Worm (Caenorhabditis elegans): ENCODE data around the gene dpy-7.

The dpy-7 gene

DNA sequence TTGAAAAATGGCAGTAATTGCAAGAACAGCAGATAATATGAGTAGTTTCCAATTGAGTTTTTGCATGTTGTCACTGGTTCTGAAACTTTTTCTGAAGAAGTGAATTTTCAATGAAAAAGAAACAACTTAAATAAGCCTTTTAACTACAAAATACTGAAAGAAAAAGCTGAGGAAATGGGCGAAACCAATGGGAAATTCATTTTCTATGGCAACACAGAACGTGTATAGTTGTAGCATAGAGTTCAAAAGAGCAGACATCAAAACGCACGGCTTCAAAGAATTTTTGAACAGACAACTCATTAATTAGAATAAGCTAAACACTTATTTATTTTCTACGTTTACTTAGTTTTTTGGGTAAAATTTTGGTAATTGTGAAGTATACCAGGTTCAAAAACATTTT lies 44.6 kb downstream of the dpy-7 start, which contains the start of gene F48E3.2:
F48E3.2 (minus strand) TSS at position 101 of the 400 bp plus-strand sequence.
- TF ChIP-seq T22C8.4 (GFP tag; IDR thresholded peaks at IDR 0.05) = no peak
- no peak for TF ChIP-seq flt-1 (GFP tag; IDR thresholded peaks at IDR 0.05)
- no peak for TF ChIP-seq ref-1 (GFP tag; conservative IDR thresholded peaks at IDR 0.05)
- TF ChIP-seq cog-1 (tag; optimal IDR thresholded peaks at IDR 0.05) = no peak
- no peak for TF ChIP-seq med-1 (GFP tag; optimal IDR thresholded peaks at IDR 0.05; ENCODE audit: insufficient read depth)
- no peak for TF ChIP-seq ztf-29 (GFP tag; IDR thresholded peaks at IDR 0.05)
- TF ChIP-seq klf-2 (GFP tag; conservative IDR thresholded peaks at IDR 0.05) = no peak
- no peak for TF ChIP-seq ztf-23 (GFP tag; IDR thresholded peaks at IDR 0.05)
- TF ChIP-seq tab-1 (GFP tag; IDR thresholded peaks at IDR 0.05) = no peak

DNA sequence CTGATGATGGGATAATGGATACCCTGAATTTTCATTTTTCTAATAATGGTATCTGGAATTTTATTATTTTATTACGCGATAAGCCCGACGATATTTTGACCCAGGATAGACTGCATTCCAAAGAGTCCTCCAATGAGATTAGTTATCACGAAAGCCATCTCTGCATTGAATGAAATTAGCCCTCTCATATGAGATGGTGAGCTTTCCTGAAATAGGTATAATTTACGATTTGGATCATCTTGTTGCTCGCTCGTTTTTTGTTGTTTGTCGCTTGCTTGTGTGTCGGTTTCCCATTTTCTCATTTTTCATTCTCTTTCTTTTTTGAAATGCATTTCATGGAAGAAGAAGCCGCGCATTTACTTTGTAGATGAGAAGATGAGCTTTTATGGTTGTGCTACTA lies 46.1 kb downstream of the dpy-7 start:
- TF ChIP-seq T22C8.4 (GFP tag; IDR thresholded peaks at IDR 0.05) (no peak), flt-1 (GFP tag; IDR thresholded peaks at IDR 0.05) (no peak)
